Worm (Caenorhabditis elegans) whole organism, L2 larva: Measurements from ENCODE around the gene praf-3.
A peak's percentile ranks its signal among the peaks of the same experiment; 100 is the strongest.

Source experiments
- C34F6.9 ChIP-seq: fragments of 150-350 bp; optimal IDR thresholded peaks from 2 replicates; lab custom pipeline; 2014; ENCODE audit warnings: missing biosample characterization, missing genetic modification characterization
- F13H6.1 ChIP-seq: sonication (generic microtip); optimal IDR thresholded peaks from 2 replicates; lab custom pipeline; 2016; ENCODE audit warnings: missing genetic modification characterization, missing compliant biosample characterization
- R02D3.7 ChIP-seq: fragments of 150-350 bp; optimal IDR thresholded peaks from 2 replicates; lab custom pipeline; 2014; ENCODE audit warnings: missing biosample characterization, missing genetic modification characterization
- Y55F3AM.14 ChIP-seq: fragments of 200-800 bp; sonication (Bioruptor generic); optimal IDR thresholded peaks from 2 replicates; lab custom pipeline; 2018; ENCODE audit warnings: mild to moderate bottlenecking, missing genetic modification characterization, missing compliant biosample characterization
- ZK546.5 ChIP-seq: sonication (generic microtip); optimal IDR thresholded peaks from 2 replicates; lab custom pipeline; 2017; ENCODE audit warnings: missing biosample characterization, missing genetic modification characterization
- alr-1 ChIP-seq: fragments of 150-350 bp; optimal IDR thresholded peaks from 2 replicates; lab custom pipeline; 2014; ENCODE audit warnings: missing biosample characterization, missing genetic modification characterization
- aly-2 ChIP-seq: fragments of 150-350 bp; optimal IDR thresholded peaks from 2 replicates; lab custom pipeline; 2014; ENCODE audit warnings: missing biosample characterization, missing genetic modification characterization
- ama-1 ChIP-seq: fragments of 150-350 bp; optimal IDR thresholded peaks from 2 replicates; lab custom pipeline; 2018; ENCODE audit warnings: inconsistent platforms
- blmp-1 ChIP-seq: sonication (generic microtip); optimal IDR thresholded peaks from 2 replicates; lab custom pipeline; 2017; ENCODE audit warnings: missing genetic modification characterization, mild to moderate bottlenecking, missing compliant biosample characterization, antibody characterized with exemption, moderate library complexity; ENCODE audit not compliant: insufficient read depth
- ceh-16 ChIP-seq: fragments of 150-350 bp; optimal IDR thresholded peaks from 2 replicates; lab custom pipeline; 2014; ENCODE audit warnings: missing biosample characterization, missing genetic modification characterization
- ceh-82 ChIP-seq: fragments of 150-350 bp; optimal IDR thresholded peaks from 2 replicates; lab custom pipeline; 2014; ENCODE audit warnings: missing biosample characterization, missing genetic modification characterization
- crh-2 ChIP-seq: sonication (generic microtip); optimal IDR thresholded peaks from 2 replicates; lab custom pipeline; 2017; ENCODE audit warnings: missing biosample characterization, missing genetic modification characterization
- dmd-4 ChIP-seq: sonication (generic microtip); optimal IDR thresholded peaks from 2 replicates; lab custom pipeline; 2017; ENCODE audit warnings: missing biosample characterization, missing genetic modification characterization
- egl-27 ChIP-seq: sonication (generic microtip); optimal IDR thresholded peaks from 3 replicates; lab custom pipeline; 2017; ENCODE audit warnings: missing biosample characterization, missing genetic modification reagents, missing genetic modification characterization
- elt-1 ChIP-seq: fragments of 150-350 bp; optimal IDR thresholded peaks from 2 replicates; lab custom pipeline; 2014; ENCODE audit warnings: missing biosample characterization, missing genetic modification characterization
- elt-3 ChIP-seq: sonication (generic microtip); optimal IDR thresholded peaks from 2 replicates; lab custom pipeline; 2017; ENCODE audit warnings: missing biosample characterization, missing genetic modification characterization
- fos-1 ChIP-seq: fragments of 150-350 bp; optimal IDR thresholded peaks from 2 replicates; lab custom pipeline; 2014; ENCODE audit warnings: missing biosample characterization, missing genetic modification characterization
- gmeb-1 ChIP-seq: fragments of 150-350 bp; optimal IDR thresholded peaks from 2 replicates; lab custom pipeline; 2014; ENCODE audit warnings: missing biosample characterization, missing genetic modification characterization
- lin-11 ChIP-seq: fragments of 150-350 bp; sonication (generic microtip); optimal IDR thresholded peaks from 2 replicates; lab custom pipeline; 2014; ENCODE audit warnings: missing biosample characterization, missing genetic modification characterization, inconsistent platforms, mixed read lengths
- lin-13 ChIP-seq: fragments of 150-350 bp; optimal IDR thresholded peaks from 2 replicates; lab custom pipeline; 2014; ENCODE audit warnings: missing biosample characterization, missing genetic modification reagents, missing genetic modification characterization
- lin-39 ChIP-seq: fragments of 150-350 bp; optimal IDR thresholded peaks from 2 replicates; lab custom pipeline; 2014; ENCODE audit warnings: missing biosample characterization, missing genetic modification reagents, missing genetic modification characterization
- lsy-2 ChIP-seq, 2 experiments: fragments of 150-350 bp in 1 of 2; sonication (generic microtip) in 1 of 2; optimal IDR thresholded peaks; 2 replicates each; lab custom pipeline; 2014 to 2017; ENCODE audit warnings: missing biosample characterization in 2 of 2, missing genetic modification characterization in 2 of 2
- mab-5 ChIP-seq: fragments of 150-350 bp; optimal IDR thresholded peaks from 2 replicates; lab custom pipeline; 2014; ENCODE audit warnings: missing biosample characterization, missing genetic modification characterization
- mbf-1 ChIP-seq: sonication (generic microtip); optimal IDR thresholded peaks from 2 replicates; lab custom pipeline; 2017; ENCODE audit warnings: missing biosample characterization, missing genetic modification characterization
- mdl-1 ChIP-seq, 2 experiments: fragments of 150-350 bp in 1 of 2; sonication (generic microtip) in 1 of 2; optimal IDR thresholded peaks; 2 replicates each; lab custom pipeline; 2017; ENCODE audit warnings: missing biosample characterization in 2 of 2, missing genetic modification characterization in 2 of 2
- nhr-10 ChIP-seq: sonication (generic microtip); optimal IDR thresholded peaks from 2 replicates; lab custom pipeline; 2017; ENCODE audit warnings: missing biosample characterization, missing genetic modification characterization
- nhr-11 ChIP-seq: fragments of 150-350 bp; optimal IDR thresholded peaks from 2 replicates; lab custom pipeline; 2014; ENCODE audit warnings: missing biosample characterization, missing genetic modification characterization
- nhr-12 ChIP-seq: fragments of 150-350 bp; optimal IDR thresholded peaks from 2 replicates; lab custom pipeline; 2014; ENCODE audit warnings: missing biosample characterization, missing genetic modification characterization
- nhr-129 ChIP-seq: fragments of 150-350 bp; optimal IDR thresholded peaks from 2 replicates; lab custom pipeline; 2014; ENCODE audit warnings: missing biosample characterization, missing genetic modification characterization
- nhr-21 ChIP-seq: fragments of 150-350 bp; optimal IDR thresholded peaks from 2 replicates; lab custom pipeline; 2014; ENCODE audit warnings: missing biosample characterization, missing genetic modification characterization
- nhr-23 ChIP-seq: fragments of 150-350 bp; optimal IDR thresholded peaks from 2 replicates; lab custom pipeline; 2014; ENCODE audit warnings: missing biosample characterization, missing genetic modification reagents, missing genetic modification characterization
- nhr-237 ChIP-seq: fragments of 150-350 bp; optimal IDR thresholded peaks from 2 replicates; lab custom pipeline; 2014; ENCODE audit warnings: missing biosample characterization, missing genetic modification characterization
- nhr-25 ChIP-seq: fragments of 150-350 bp; sonication (generic microtip); optimal IDR thresholded peaks from 3 replicates; lab custom pipeline; 2014; ENCODE audit warnings: missing biosample characterization, missing genetic modification characterization
- nhr-6 ChIP-seq: fragments of 150-350 bp; optimal IDR thresholded peaks from 2 replicates; lab custom pipeline; 2014; ENCODE audit warnings: missing biosample characterization, missing genetic modification characterization
- nhr-77 ChIP-seq: fragments of 150-350 bp; optimal IDR thresholded peaks from 2 replicates; lab custom pipeline; 2014; ENCODE audit warnings: missing biosample characterization, missing genetic modification characterization
- peb-1 ChIP-seq: fragments of 150-350 bp; optimal IDR thresholded peaks from 2 replicates; lab custom pipeline; 2014; ENCODE audit warnings: missing biosample characterization, missing genetic modification characterization
- sem-4 ChIP-seq: fragments of 150-350 bp; optimal IDR thresholded peaks from 2 replicates; lab custom pipeline; 2014; ENCODE audit warnings: missing biosample characterization, missing genetic modification reagents, missing genetic modification characterization
- skn-1 ChIP-seq: sonication (generic microtip); optimal IDR thresholded peaks from 2 replicates; lab custom pipeline; 2017; ENCODE audit warnings: missing biosample characterization, missing genetic modification characterization
- sma-3 ChIP-seq: sonication (generic microtip); optimal IDR thresholded peaks from 2 replicates; lab custom pipeline; 2016; ENCODE audit warnings: missing genetic modification reagents, missing genetic modification characterization, missing compliant biosample characterization
- sma-9 ChIP-seq, 2 experiments: fragments of 150-350 bp in 1 of 2; sonication (generic microtip) in 1 of 2; optimal IDR thresholded peaks; 2 replicates each; lab custom pipeline; 2014 to 2016; ENCODE audit warnings: missing genetic modification characterization in 2 of 2, mild to moderate bottlenecking in 1 of 2, missing biosample characterization in 1 of 2, missing compliant biosample characterization in 1 of 2, missing genetic modification reagents in 1 of 2, moderate library complexity in 1 of 2
- snpc-4 ChIP-seq: fragments of 150-350 bp; optimal IDR thresholded peaks from 2 replicates; lab custom pipeline; 2014; ENCODE audit warnings: missing biosample characterization, missing genetic modification characterization
- unc-39 ChIP-seq: fragments of 150-350 bp; optimal IDR thresholded peaks from 2 replicates; lab custom pipeline; 2014; ENCODE audit warnings: missing biosample characterization, missing genetic modification characterization
- unc-55 ChIP-seq: fragments of 150-350 bp; sonication (generic microtip); optimal IDR thresholded peaks from 3 replicates; lab custom pipeline; 2014; ENCODE audit warnings: missing biosample characterization, missing genetic modification reagents, missing genetic modification characterization
- unc-62 ChIP-seq: fragments of 150-350 bp; optimal IDR thresholded peaks from 2 replicates; lab custom pipeline; 2014; ENCODE audit warnings: missing biosample characterization, missing genetic modification reagents, missing genetic modification characterization
- zag-1 ChIP-seq: fragments of 150-350 bp; optimal IDR thresholded peaks from 2 replicates; lab custom pipeline; 2014; ENCODE audit warnings: missing biosample characterization, missing genetic modification characterization
- ztf-1 ChIP-seq: fragments of 200-800 bp; sonication (Bioruptor generic); conservative IDR thresholded peaks from 2 replicates; pipeline ENCODE4 v1.3.6; 2022; ENCODE audit warnings: missing genetic modification characterization, missing compliant biosample characterization
- ztf-11 ChIP-seq: sonication (generic microtip); optimal IDR thresholded peaks from 2 replicates; lab custom pipeline; 2017; ENCODE audit warnings: missing biosample characterization, missing genetic modification characterization
- ztf-4 ChIP-seq: fragments of 150-350 bp; optimal IDR thresholded peaks from 2 replicates; lab custom pipeline; 2014; ENCODE audit warnings: missing biosample characterization, missing genetic modification characterization

Gene praf-3

DNA sequence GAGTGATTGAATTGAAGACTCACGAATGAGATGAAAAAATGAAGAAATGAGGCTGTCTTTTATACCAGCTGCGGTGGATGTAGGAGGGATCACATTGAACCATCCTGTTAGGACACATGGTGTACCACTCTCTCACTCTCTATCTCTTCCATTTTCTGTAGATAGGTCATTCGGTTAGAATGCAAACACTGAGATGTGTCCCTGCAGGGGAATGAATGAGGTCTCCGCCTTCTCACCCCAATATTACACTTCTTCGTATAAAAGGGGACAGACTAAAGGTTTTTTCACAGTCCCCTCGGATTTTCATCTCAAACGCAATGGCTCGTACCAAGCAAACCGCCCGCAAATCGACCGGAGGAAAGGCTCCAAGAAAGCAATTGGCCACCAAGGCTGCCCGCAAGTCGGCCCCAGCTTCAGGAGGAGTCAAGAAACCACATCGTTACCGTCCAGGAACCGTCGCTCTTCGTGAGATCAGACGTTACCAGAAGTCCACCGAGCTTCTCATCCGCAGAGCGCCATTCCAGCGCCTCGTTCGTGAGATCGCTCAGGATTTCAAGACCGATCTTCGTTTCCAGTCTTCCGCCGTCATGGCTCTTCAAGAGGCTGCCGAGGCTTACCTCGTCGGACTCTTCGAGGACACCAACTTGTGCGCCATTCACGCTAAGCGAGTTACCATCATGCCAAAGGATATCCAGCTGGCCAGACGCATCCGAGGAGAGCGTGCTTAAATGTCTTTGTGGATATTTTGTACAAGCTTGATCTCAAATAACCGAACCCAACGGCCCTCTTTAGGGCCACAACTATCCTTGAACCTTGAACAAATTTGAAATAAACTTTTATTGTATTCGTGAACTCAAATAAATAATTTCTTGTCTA is 45.6 kb upstream of the praf-3 start, which contains the start of gene his-32:
Gene his-32, plus strand, starts transcription at position 318 of the 876 bp plus-strand sequence.
- TF ChIP-seq snpc-4 (tag; lab: Kevin White, UChicago) = no peak
- TF ChIP-seq alr-1 = no peak
- TF ChIP-seq aly-2 (tag; lab: Kevin White, UChicago) = no peak
- TF ChIP-seq dmd-4 = no peak
- no peak for TF ChIP-seq elt-1
- peak; percentile 95 for TF ChIP-seq nhr-25 (tag; lab: Kevin White, UChicago)
- no peak for TF ChIP-seq peb-1 (tag; lab: Kevin White, UChicago)
- no peak for TF ChIP-seq egl-27
- no peak for TF ChIP-seq R02D3.7 (tag; lab: Kevin White, UChicago)
- TF ChIP-seq unc-55 (GFP tag; lab: Kevin White, UChicago) = no peak
- no peak for TF ChIP-seq nhr-237 (tag; lab: Kevin White, UChicago)
- TF ChIP-seq ama-1 (lab: Kevin White, UChicago) = no peak
- TF ChIP-seq unc-39 = no peak
- TF ChIP-seq nhr-12 (tag; lab: Kevin White, UChicago) = no peak
- no peak for TF ChIP-seq lin-39 (tag; lab: Kevin White, UChicago)
- no peak for TF ChIP-seq crh-2 (tag; lab: Kevin White, UChicago)
- no peak for TF ChIP-seq skn-1 (tag; lab: Kevin White, UChicago)
- TF ChIP-seq lsy-2 (tag; optimal IDR thresholded peaks at IDR 0.05; lab: Kevin White, UChicago) = no peak
- peak; percentile 80 for TF ChIP-seq nhr-6 (tag; lab: Kevin White, UChicago)
- no peak for TF ChIP-seq mdl-1 (tag; optimal IDR thresholded peaks at IDR 0.05; lab: Kevin White, UChicago)
- TF ChIP-seq gmeb-1 = no peak
- peak; percentile 75 for TF ChIP-seq sem-4 (tag; lab: Kevin White, UChicago)
- no peak for TF ChIP-seq nhr-23 (tag; lab: Kevin White, UChicago)
- TF ChIP-seq fos-1 (tag; lab: Kevin White, UChicago) = peak; percentile 21
- no peak for TF ChIP-seq ztf-4
- no peak for TF ChIP-seq nhr-77 (tag; lab: Kevin White, UChicago)
- no peak for TF ChIP-seq unc-62 (GFP tag; lab: Kevin White, UChicago)
- TF ChIP-seq ceh-82 (tag; lab: Kevin White, UChicago) = no peak
- no peak for TF ChIP-seq ztf-11 (tag; lab: Kevin White, UChicago)
- no peak for TF ChIP-seq ZK546.5 (tag; lab: Kevin White, UChicago)
- no peak for TF ChIP-seq nhr-10 (tag; lab: Kevin White, UChicago)
- TF ChIP-seq nhr-11 (tag; lab: Kevin White, UChicago) = no peak
- peak; percentile 97 for TF ChIP-seq ceh-16
- no peak for TF ChIP-seq elt-3
- TF ChIP-seq nhr-129 = peak; percentile 68
- TF ChIP-seq nhr-21 (tag; lab: Kevin White, UChicago) = peak; percentile 37
- TF ChIP-seq Y55F3AM.14 (GFP tag; lab: Kevin White, UChicago) = no peak
- peak; percentile 30 for TF ChIP-seq C34F6.9
- TF ChIP-seq F13H6.1 (tag; lab: Kevin White, UChicago) = no peak
- no peak for TF ChIP-seq blmp-1 (tag; lab: Kevin White, UChicago)
- peak; percentile 5 for TF ChIP-seq sma-9 (GFP tag; optimal IDR thresholded peaks at IDR 0.05; lab: Kevin White, UChicago)
- no peak for TF ChIP-seq sma-9 (tag; optimal IDR thresholded peaks at IDR 0.05; lab: Kevin White, UChicago)
- TF ChIP-seq sma-3 (GFP tag; lab: Kevin White, UChicago) = peak; percentile 55
- TF ChIP-seq mbf-1 = no peak
- TF ChIP-seq mab-5 = peak; percentile 66
- TF ChIP-seq ztf-1 (GFP tag; lab: Robert Waterston, UW) = no peak
- peak; percentile 67 for TF ChIP-seq lin-13
- no peak for TF ChIP-seq lin-11 (tag; lab: Kevin White, UChicago)
- TF ChIP-seq zag-1 = no peak
